Fruit fly (Drosophila melanogaster): ENCODE data around the gene CG11779.
A peak's percentile ranks its signal among the peaks of the same experiment; 100 is the strongest.

The CG11779 gene

DNA sequence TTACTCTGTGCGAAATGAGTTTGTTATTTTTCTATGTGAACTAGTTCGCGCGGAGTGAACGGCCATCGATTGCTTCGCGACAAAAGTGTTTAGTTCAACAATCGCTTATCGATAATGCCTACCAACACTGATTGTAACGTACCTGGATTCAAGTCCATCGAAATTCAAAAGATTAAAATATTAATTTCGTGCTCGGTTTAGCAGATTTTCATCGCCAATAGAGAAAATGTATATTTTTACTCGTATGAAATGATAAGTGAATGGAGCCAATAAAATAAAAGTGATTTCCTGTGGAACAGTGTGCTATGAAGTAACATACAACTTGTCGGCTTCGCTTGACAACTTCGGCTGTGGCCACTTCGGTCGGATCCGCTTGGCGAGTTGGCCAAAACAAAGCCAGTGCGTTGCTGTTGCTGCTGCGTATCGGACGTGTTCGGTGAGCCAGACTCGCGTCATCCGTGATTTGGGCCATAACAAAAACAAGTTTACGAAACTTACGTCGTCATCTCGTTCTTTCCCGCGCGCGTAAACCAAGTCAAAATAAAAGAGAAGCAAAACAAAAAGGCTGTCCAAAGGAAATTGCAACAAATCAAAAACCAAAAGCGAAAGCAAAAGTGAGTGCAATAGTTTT, 20.7 kb upstream of the CG11779 start, which contains the start of the genes CG5555 and myd (continued):
- no peak for TF ChIP-seq Sox100B (GFP tag; optimal IDR thresholded peaks at IDR 0.05)
- TF ChIP-seq CG15514 (GFP tag; optimal IDR thresholded peaks at IDR 0.05), result peak; percentile 99
- TF ChIP-seq Nf-YA (GFP tag; IDR thresholded peaks at IDR 0.05), result no peak
- peak; percentile 46; the same call in 1 of the 3 replicates for TF ChIP-seq CG11695 (GFP tag; IDR thresholded peaks at IDR 0.05)
- TF ChIP-seq CG17385 (GFP tag; optimal IDR thresholded peaks at IDR 0.05), result peak; percentile 8
- no peak for TF ChIP-seq CG7745 (tag; optimal IDR thresholded peaks at IDR 0.05)
- peak; percentile 52; the same call in 1 of the 3 replicates for TF ChIP-seq mld (GFP tag; IDR thresholded peaks at IDR 0.05; ENCODE audit: partially characterized antibody)
- peak; percentile 34; the same call in 1 of the 2 replicates for TF ChIP-seq klu (GFP tag; IDR thresholded peaks at IDR 0.05)
- peak; percentile 47 for TF ChIP-seq pb (GFP tag; optimal IDR thresholded peaks at IDR 0.05)
- TF ChIP-seq CG1647 (GFP tag; optimal IDR thresholded peaks at IDR 0.05), result no peak
- TF ChIP-seq CG6765 (GFP tag; optimal IDR thresholded peaks at IDR 0.05), result no peak
- TF ChIP-seq inv (GFP tag; IDR thresholded peaks at IDR 0.05; ENCODE audit: partially characterized antibody), result peak; percentile 49
- TF ChIP-seq CG13287 (GFP tag; IDR thresholded peaks at IDR 0.05; ENCODE audit: partially characterized antibody), result peak; percentile 86
- TF ChIP-seq Ravus (GFP tag; IDR thresholded peaks at IDR 0.05), result no peak
- TF ChIP-seq CG12219 (GFP tag; optimal IDR thresholded peaks at IDR 0.05), result no peak
- peak; percentile 64; the same call in 1 of the 2 replicates for TF ChIP-seq sob (GFP tag; IDR thresholded peaks at IDR 0.05)
- TF ChIP-seq NfI (GFP tag; optimal IDR thresholded peaks at IDR 0.05), result peak; percentile 50
- peak; percentile 56; the same call in 1 of the 2 replicates for TF ChIP-seq CG14014 (GFP tag; IDR thresholded peaks at IDR 0.05)
- no peak for TF ChIP-seq CG9797 (GFP tag; optimal IDR thresholded peaks at IDR 0.05)
- no peak for TF ChIP-seq CG14050 (GFP tag; IDR thresholded peaks at IDR 0.05)
- no peak for TF ChIP-seq CG1832 (GFP tag; optimal IDR thresholded peaks at IDR 0.05)
- no peak for TF ChIP-seq CG10431 (GFP tag; optimal IDR thresholded peaks at IDR 0.05)
- TF ChIP-seq psq (GFP tag; optimal IDR thresholded peaks at IDR 0.05), result no peak
- TF ChIP-seq ERR (GFP tag; optimal IDR thresholded peaks at IDR 0.05), result no peak
- TF ChIP-seq pnt (GFP tag; optimal IDR thresholded peaks at IDR 0.05), result no peak
- TF ChIP-seq GATAe (GFP tag; conservative IDR thresholded peaks at IDR 0.05), result no peak
- no peak for TF ChIP-seq ssp (GFP tag; IDR thresholded peaks at IDR 0.05)
- TF ChIP-seq da (GFP tag; optimal IDR thresholded peaks at IDR 0.05), result no peak
- TF ChIP-seq CG4617 (GFP tag; optimal IDR thresholded peaks at IDR 0.05; ENCODE audit: borderline replicate concordance), result peak; percentile 60
- no peak for TF ChIP-seq p53 (GFP tag; optimal IDR thresholded peaks at IDR 0.05)
- no peak for TF ChIP-seq sug (tag; optimal IDR thresholded peaks at IDR 0.05)
- TF ChIP-seq emc (GFP tag; optimal IDR thresholded peaks at IDR 0.05), result no peak
- no peak for TF ChIP-seq CG9876 (GFP tag; optimal IDR thresholded peaks at IDR 0.05)
- TF ChIP-seq Dek (tag; optimal IDR thresholded peaks at IDR 0.05), result peak; percentile 56
- TF ChIP-seq B-H2 (GFP tag; optimal IDR thresholded peaks at IDR 0.05), result peak; percentile 59

DNA sequence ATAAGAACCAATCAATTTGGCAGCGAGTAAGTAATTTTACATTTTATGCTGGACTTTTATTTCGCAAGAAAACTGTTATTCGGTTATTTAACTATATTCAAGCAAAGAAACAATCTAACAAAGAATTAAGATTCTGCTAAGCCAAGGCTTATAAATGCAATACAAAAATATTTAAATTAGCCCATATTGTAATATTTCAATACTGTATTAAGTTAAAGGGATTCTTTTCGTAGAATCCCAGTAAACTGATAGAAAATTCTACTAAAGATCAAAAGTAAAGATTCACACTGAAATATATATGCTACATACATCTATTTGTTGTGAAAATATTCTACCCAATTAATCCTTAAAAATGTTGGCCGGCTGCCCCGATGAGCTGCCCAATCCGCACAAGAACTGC, 17.0 kb upstream of the CG11779 start, which contains the start of gene CG14282:
Gene CG14282 (plus strand): TSS at position 301 of the 400 bp plus-strand sequence.
- TF ChIP-seq CG31388 (GFP tag; optimal IDR thresholded peaks at IDR 0.05) (no peak), E2f2 (GFP tag; IDR thresholded peaks at IDR 0.05) (no peak), sens-2 (GFP tag; IDR thresholded peaks at IDR 0.05) (no peak), CG1024 (GFP tag; IDR thresholded peaks at IDR 0.05) (no peak), zfh2 (GFP tag; optimal IDR thresholded peaks at IDR 0.05) (no peak), dmrt99B (tag; optimal IDR thresholded peaks at IDR 0.05) (no peak), CG10959 (GFP tag; IDR thresholded peaks at IDR 0.05) (no peak)

Data from whole organism, embryonic.